Worm (Caenorhabditis elegans) whole organism, L4 larva: ENCODE data around the gene B0244.17.

Source experiments
- D1046.2 ChIP-seq: fragments of 200-800 bp; sonication (Bioruptor generic); IDR thresholded peaks from 2 replicates; pipeline ENCODE4 v1.3.6; 2022; ENCODE audit warnings: missing genetic modification characterization, missing compliant biosample characterization
- F37D6.2 ChIP-seq: sonication (generic microtip); optimal IDR thresholded peaks from 2 replicates; lab custom pipeline; 2016; ENCODE audit warnings: mild to moderate bottlenecking, missing genetic modification characterization, missing compliant biosample characterization
- F49E8.2 ChIP-seq: sonication (generic microtip); optimal IDR thresholded peaks from 2 replicates; lab custom pipeline; 2016; ENCODE audit warnings: missing compliant biosample characterization, mild to moderate bottlenecking, missing genetic modification characterization, borderline replicate concordance
- T20F7.1 ChIP-seq: fragments of 200-800 bp; sonication (Bioruptor generic); optimal IDR thresholded peaks from 2 replicates; lab custom pipeline; 2018; ENCODE audit warnings: mild to moderate bottlenecking, missing genetic modification characterization, missing compliant biosample characterization
- ZK546.5 ChIP-seq, 2 experiments: sonication (generic microtip); optimal IDR thresholded peaks; 2 replicates each; lab custom pipeline; 2017; ENCODE audit warnings: missing biosample characterization in 2 of 2, missing genetic modification characterization in 2 of 2
- aha-1 ChIP-seq: fragments of 150-350 bp; peaks from one replicate; lab custom pipeline; 2014; ENCODE audit warnings: missing biosample characterization, missing genetic modification characterization
- aly-2 ChIP-seq: sonication (generic microtip); optimal IDR thresholded peaks from 2 replicates; lab custom pipeline; 2018; ENCODE audit warnings: missing biosample characterization, missing genetic modification characterization
- ceh-20 ChIP-seq: fragments of 200-800 bp; sonication (Bioruptor generic); IDR thresholded peaks from 2 replicates; pipeline ENCODE4 v1.3.6; 2022; ENCODE audit warnings: missing genetic modification reagents, missing genetic modification characterization, missing compliant biosample characterization
- daf-16 ChIP-seq, 3 experiments: sonication (generic microtip); optimal IDR thresholded peaks; 2 replicates each; lab custom pipeline; 2016 to 2017; ENCODE audit warnings: missing genetic modification characterization in 3 of 3, missing genetic modification reagents in 3 of 3, mild to moderate bottlenecking in 2 of 3, missing compliant biosample characterization in 2 of 3, missing biosample characterization in 1 of 3, moderate library complexity in 1 of 3
- dmd-9 ChIP-seq: fragments of 200-800 bp; sonication (Bioruptor generic); IDR thresholded peaks from 2 replicates; pipeline ENCODE4 v1.3.6; 2022; ENCODE audit warnings: missing genetic modification reagents, missing genetic modification characterization, missing compliant biosample characterization
- dpl-1 ChIP-seq: fragments of 150-350 bp; optimal IDR thresholded peaks from 2 replicates; lab custom pipeline; 2014; ENCODE audit warnings: missing biosample characterization, missing genetic modification reagents, missing genetic modification characterization
- dve-1 ChIP-seq: sonication (generic microtip); optimal IDR thresholded peaks from 2 replicates; lab custom pipeline; 2017; ENCODE audit warnings: antibody characterized with exemption, mild to moderate bottlenecking, missing genetic modification characterization, missing compliant biosample characterization; ENCODE audit not compliant: insufficient read depth
- egl-43 ChIP-seq: fragments of 200-800 bp; sonication (Bioruptor generic); IDR thresholded peaks from 2 replicates; pipeline ENCODE4 v1.3.6; 2022; ENCODE audit warnings: missing genetic modification reagents, missing genetic modification characterization, missing compliant biosample characterization
- hif-1 ChIP-seq, 2 experiments: sonication (generic microtip); optimal IDR thresholded peaks; 2 replicates each; lab custom pipeline; 2016 to 2017; ENCODE audit warnings: missing compliant biosample characterization in 2 of 2, missing genetic modification characterization in 2 of 2, missing genetic modification reagents in 2 of 2, missing genotype in 2 of 2, mild to moderate bottlenecking in 1 of 2
- hlh-11 ChIP-seq: fragments of 200-800 bp; sonication (Bioruptor generic); optimal IDR thresholded peaks from 2 replicates; lab custom pipeline; 2018; ENCODE audit warnings: mild to moderate bottlenecking, missing genetic modification characterization, missing compliant biosample characterization
- hlh-30 ChIP-seq: sonication (generic microtip); optimal IDR thresholded peaks from 2 replicates; lab custom pipeline; 2017; ENCODE audit warnings: antibody characterized with exemption, mild to moderate bottlenecking, missing genetic modification characterization, missing compliant biosample characterization; ENCODE audit not compliant: insufficient read depth
- lim-7 ChIP-seq: fragments of 200-800 bp; sonication (Bioruptor generic); IDR thresholded peaks from 2 replicates; pipeline ENCODE4 v1.3.6; 2022; ENCODE audit warnings: missing genetic modification characterization, missing compliant biosample characterization
- lin-1 ChIP-seq: fragments of 200-800 bp; sonication (Bioruptor generic); IDR thresholded peaks from 2 replicates; pipeline ENCODE4 v1.3.6; 2022; ENCODE audit warnings: missing genetic modification reagents, missing genetic modification characterization, missing compliant biosample characterization
- lin-13 ChIP-seq: fragments of 150-350 bp; optimal IDR thresholded peaks from 2 replicates; lab custom pipeline; 2014; ENCODE audit warnings: missing biosample characterization, missing genetic modification reagents, missing genetic modification characterization
- lin-38 ChIP-seq: fragments of 200-800 bp; sonication (Bioruptor generic); IDR thresholded peaks from 2 replicates; pipeline ENCODE4 v1.3.6; 2022; ENCODE audit warnings: missing genetic modification reagents, missing genetic modification characterization, missing compliant biosample characterization
- lir-3 ChIP-seq: sonication (generic microtip); optimal IDR thresholded peaks from 2 replicates; lab custom pipeline; 2016; ENCODE audit warnings: mild to moderate bottlenecking, missing genetic modification characterization, missing compliant biosample characterization
- lsy-2 ChIP-seq, 2 experiments: fragments of 150-350 bp in 1 of 2; sonication (generic microtip) in 1 of 2; optimal IDR thresholded peaks; 2 replicates each; lab custom pipeline; 2014 to 2017; ENCODE audit warnings: missing biosample characterization in 2 of 2, missing genetic modification characterization in 2 of 2
- madf-5 ChIP-seq, 2 experiments: fragments of 200-800 bp; sonication (Bioruptor generic); IDR thresholded peaks; 2 replicates each; pipeline ENCODE4 v1.3.6; 2022; ENCODE audit warnings: missing compliant biosample characterization in 2 of 2, missing genetic modification characterization in 2 of 2
- mep-1 ChIP-seq: fragments of 150-350 bp; sonication (generic microtip); optimal IDR thresholded peaks from 3 replicates; lab custom pipeline; 2014; ENCODE audit warnings: missing biosample characterization, missing genetic modification characterization
- mes-2 ChIP-seq: sonication (generic microtip); optimal IDR thresholded peaks from 2 replicates; lab custom pipeline; 2016; ENCODE audit warnings: missing genotype, mild to moderate bottlenecking, missing genetic modification characterization, missing compliant biosample characterization; ENCODE audit not compliant: poor library complexity, severe bottlenecking
- mxl-2 ChIP-seq: fragments of 200-800 bp; sonication (Bioruptor generic); conservative IDR thresholded peaks from 2 replicates; pipeline ENCODE4 v1.3.6; 2022; ENCODE audit warnings: missing genetic modification reagents, missing genetic modification characterization, missing compliant biosample characterization
- nhr-102 ChIP-seq: sonication (generic microtip); optimal IDR thresholded peaks from 2 replicates; lab custom pipeline; 2016; ENCODE audit warnings: mild to moderate bottlenecking, missing genetic modification characterization, moderate library complexity, missing compliant biosample characterization
- nhr-28 ChIP-seq: fragments of 150-350 bp; optimal IDR thresholded peaks from 2 replicates; lab custom pipeline; 2014; ENCODE audit warnings: missing biosample characterization, missing genetic modification characterization
- nhr-6 ChIP-seq: fragments of 150-350 bp; optimal IDR thresholded peaks from 2 replicates; lab custom pipeline; 2014; ENCODE audit warnings: missing biosample characterization, missing genetic modification characterization
- nhr-77 ChIP-seq: fragments of 150-350 bp; optimal IDR thresholded peaks from 2 replicates; lab custom pipeline; 2014; ENCODE audit warnings: missing biosample characterization, missing genetic modification characterization
- rbr-2 ChIP-seq: sonication (generic microtip); optimal IDR thresholded peaks from 2 replicates; lab custom pipeline; 2016; ENCODE audit warnings: missing genotype, missing genetic modification characterization, missing compliant biosample characterization
- skn-1 ChIP-seq: fragments of 150-350 bp; optimal IDR thresholded peaks from 2 replicates; lab custom pipeline; 2014; ENCODE audit warnings: missing biosample characterization, missing genetic modification characterization
- spr-1 ChIP-seq: sonication (generic microtip); optimal IDR thresholded peaks from 2 replicates; lab custom pipeline; 2016; ENCODE audit warnings: mild to moderate bottlenecking, missing genetic modification characterization, missing compliant biosample characterization
- zfp-3 ChIP-seq: fragments of 200-800 bp; sonication (Bioruptor generic); conservative IDR thresholded peaks from 2 replicates; pipeline ENCODE4 v1.3.6; 2022; ENCODE audit warnings: missing genetic modification reagents, missing genetic modification characterization, missing compliant biosample characterization
- ztf-11 ChIP-seq: fragments of 150-350 bp; optimal IDR thresholded peaks from 2 replicates; lab custom pipeline; 2014; ENCODE audit warnings: missing biosample characterization, missing genetic modification characterization

Gene B0244.17

DNA sequence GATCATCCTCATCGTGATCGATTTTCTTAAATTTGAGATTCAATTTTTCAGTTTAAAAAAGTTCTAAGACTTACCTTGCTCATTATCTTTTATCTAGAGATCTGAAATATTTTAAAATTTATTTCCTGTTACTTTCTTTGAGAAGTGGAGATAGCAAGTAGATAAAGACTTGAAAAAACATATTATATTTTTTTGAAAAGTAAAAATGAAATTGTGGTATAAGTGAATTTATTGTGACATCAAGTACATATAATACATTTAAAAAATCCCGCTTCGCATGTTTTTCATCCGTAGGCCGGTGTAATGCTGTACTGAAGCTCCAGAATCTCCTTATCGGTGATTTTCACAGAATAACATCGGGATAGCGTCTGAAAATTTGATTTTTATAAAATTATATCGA lies 35.8 kb upstream of the B0244.17 start, which contains the start of gene B0336.7:
Gene B0336.7, minus strand, starts transcription at position 101 of the 400 bp plus-strand sequence.
- peak; percentile 27 for TF ChIP-seq aha-1
- TF ChIP-seq zfp-3: no peak
- TF ChIP-seq, all 104 proteins: peak for 1

DNA sequence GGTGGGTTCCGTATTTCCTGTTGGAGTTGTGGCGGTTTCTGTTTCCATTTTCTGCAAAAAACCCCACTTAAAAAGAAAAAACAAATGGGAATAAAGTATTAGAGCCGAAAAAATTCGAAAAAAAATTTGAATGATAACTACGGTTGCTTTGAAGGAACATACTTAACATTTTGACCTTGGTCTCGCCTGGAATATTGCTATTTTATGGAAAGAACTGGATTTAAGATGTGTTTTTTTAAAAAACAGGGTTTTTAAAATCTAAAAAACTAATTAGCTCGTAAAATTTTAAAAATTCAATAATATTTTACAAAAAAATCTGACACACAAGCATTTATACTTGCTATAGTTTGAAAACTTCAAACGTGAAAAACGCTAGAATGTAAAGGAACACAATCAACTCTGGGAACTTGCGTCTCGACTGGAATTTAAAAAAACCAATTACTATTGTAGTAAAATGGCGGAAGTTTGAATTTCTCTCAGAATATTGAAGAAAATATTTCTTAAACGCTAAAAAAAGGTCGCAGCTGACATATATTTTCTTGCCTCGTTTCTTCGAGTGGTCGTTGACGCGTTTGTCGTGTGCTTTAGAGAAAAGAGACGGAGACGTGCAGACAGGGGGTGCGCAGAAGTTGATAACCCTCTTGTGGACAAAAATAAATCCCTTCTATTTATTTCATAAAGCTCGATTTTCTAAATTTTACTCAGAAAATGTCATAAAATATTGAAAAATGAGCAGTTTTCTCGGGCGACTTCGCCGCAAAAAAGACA lies 34.9 kb upstream of the B0244.17 start, which contains the start of the genes lgg-3 and rgs-5:
Gene lgg-3, minus strand, starts transcription at position 51 of the 768 bp plus-strand sequence.
Gene rgs-5, plus strand, starts transcription at position 593 of the 768 bp plus-strand sequence.
- no peak for TF ChIP-seq nhr-77 (tag; lab: Kevin White, UChicago)
- no peak for TF ChIP-seq aly-2
- peak; percentile 44 for TF ChIP-seq hlh-30 (tag; lab: Kevin White, UChicago)
- peak; percentile 58 for TF ChIP-seq dpl-1 (GFP tag; lab: Kevin White, UChicago)
- peak; percentile 51 for TF ChIP-seq nhr-28
- no peak for TF ChIP-seq mxl-2
- TF ChIP-seq ceh-20 (GFP tag; lab: Robert Waterston, UW): no peak
- TF ChIP-seq rbr-2: peak; percentile 14
- TF ChIP-seq ztf-11 (tag; lab: Kevin White, UChicago): no peak
- no peak for TF ChIP-seq skn-1
- peak in 1 of 2 experiments; percentile 64 for TF ChIP-seq lsy-2 (tag; optimal IDR thresholded peaks at IDR 0.05; lab: Kevin White, UChicago)
- peak in 1 of 2 experiments; percentile 22 for TF ChIP-seq hif-1 (tag; optimal IDR thresholded peaks at IDR 0.05; lab: Kevin White, UChicago)
- no peak for TF ChIP-seq F37D6.2
- TF ChIP-seq egl-43 (GFP tag; lab: Robert Waterston, UW): no peak
- TF ChIP-seq lin-38 (GFP tag; lab: Robert Waterston, UW): peak; percentile 39; the same call in 1 of the 2 replicates
- no peak for TF ChIP-seq daf-16 (GFP tag; optimal IDR thresholded peaks at IDR 0.05; lab: Kevin White, UChicago)
- peak; percentile 8 for TF ChIP-seq daf-16 (tag; optimal IDR thresholded peaks at IDR 0.05; lab: Kevin White, UChicago)
- no peak for TF ChIP-seq lim-7 (GFP tag; lab: Robert Waterston, UW)
- peak; percentile 71 for TF ChIP-seq mes-2
- TF ChIP-seq mep-1 (tag; lab: Kevin White, UChicago): peak; percentile 60
- TF ChIP-seq ZK546.5 (tag; optimal IDR thresholded peaks at IDR 0.05; lab: Kevin White, UChicago): no peak
- TF ChIP-seq hlh-11: peak; percentile 52
- TF ChIP-seq nhr-6 (tag; lab: Kevin White, UChicago): peak; percentile 2
- peak; percentile 82 for TF ChIP-seq F49E8.2 (tag; lab: Kevin White, UChicago)
- peak; percentile 1 for TF ChIP-seq dve-1 (tag; lab: Kevin White, UChicago)
- no peak for TF ChIP-seq lir-3 (tag; lab: Kevin White, UChicago)
- no peak for TF ChIP-seq madf-5 (GFP tag; IDR thresholded peaks at IDR 0.05; lab: Robert Waterston, UW)
- peak; percentile 17 for TF ChIP-seq lin-13 (GFP tag; lab: Kevin White, UChicago)

DNA sequence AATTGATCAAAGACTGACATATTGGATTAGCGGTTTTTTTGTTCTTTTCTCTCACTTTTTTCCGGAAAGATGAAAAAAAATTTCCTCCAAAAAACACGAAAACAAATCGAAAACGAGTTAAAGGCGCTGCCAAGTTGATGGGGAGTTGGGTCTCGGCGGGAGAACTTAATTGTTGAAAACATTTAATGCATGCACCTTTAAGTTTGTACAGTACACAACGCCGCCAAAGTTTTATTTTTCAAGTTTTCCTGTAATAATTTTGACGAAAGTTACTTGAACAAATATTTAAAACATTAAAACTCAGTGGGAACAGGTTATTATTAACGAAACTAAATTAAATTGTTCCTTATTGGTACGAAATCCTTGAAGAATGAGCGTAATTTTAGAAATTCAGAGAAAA lies 31.5 kb upstream of the B0244.17 start:
- TF ChIP-seq spr-1 (tag; lab: Kevin White, UChicago) (no peak), dmd-9 (no peak), nhr-102 (tag; lab: Kevin White, UChicago) (no peak), T20F7.1 (GFP tag; lab: Kevin White, UChicago) (no peak), zfp-3 (no peak), lin-1 (GFP tag; lab: Robert Waterston, UW) (no peak), D1046.2 (GFP tag; lab: Robert Waterston, UW) (no peak)
